Fruit fly (Drosophila melanogaster) whole organism, prepupa: ENCODE data around the gene CG5968.

Experiments
- CG1621 ChIP-seq: fragments of 200-800 bp; sonication (Bioruptor generic); optimal IDR thresholded peaks from 3 replicates; lab custom pipeline; 2018; ENCODE audit warnings: missing biosample characterization, mild to moderate bottlenecking, missing genetic modification characterization
- CG4318 ChIP-seq: fragments of 200-800 bp; sonication (Bioruptor generic); optimal IDR thresholded peaks from 3 replicates; lab custom pipeline; 2017; ENCODE audit warnings: missing biosample characterization, mild to moderate bottlenecking, missing genetic modification characterization
- CG6163 ChIP-seq: fragments of 200-800 bp; sonication (Bioruptor generic); IDR thresholded peaks from 3 replicates; pipeline ENCODE4 v1.3.6; 2022; ENCODE audit warnings: missing biosample characterization, missing genetic modification characterization
- dsx ChIP-seq: fragments of 200-800 bp; optimal IDR thresholded peaks from 3 replicates; lab custom pipeline; 2019; ENCODE audit warnings: missing biosample characterization, mild to moderate bottlenecking, missing genetic modification characterization, moderate library complexity; ENCODE audit not compliant: poor library complexity, severe bottlenecking

DNA sequence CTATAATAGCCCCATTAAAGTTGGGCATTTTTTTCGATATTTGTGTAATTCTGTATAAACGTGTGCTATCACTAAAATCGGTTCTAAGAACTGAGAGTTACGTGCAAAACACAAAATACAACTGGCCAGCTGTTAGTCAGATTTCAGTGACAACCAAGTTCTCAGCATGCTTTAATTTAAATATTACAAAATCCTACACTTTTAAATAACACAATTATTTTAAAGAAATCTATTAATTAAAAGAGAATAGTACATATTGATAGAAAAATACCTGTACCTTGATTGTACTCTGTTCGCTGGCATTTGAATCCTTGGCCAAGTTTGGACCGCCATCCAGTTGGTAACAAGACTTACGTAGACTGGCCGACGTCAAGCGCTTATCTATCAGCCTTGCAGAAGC, at the start of gene CG5968:
- TF ChIP-seq CG4318 (GFP tag; lab: Kevin White, UChicago) (no peak), dsx (GFP tag; lab: Kevin White, UChicago) (no peak), CG6163 (GFP tag; lab: Robert Waterston, UW) (no peak), CG1621 (no peak)
